Fruit fly (Drosophila melanogaster) whole organism, embryonic: ENCODE data around the gene Lsp1alpha.

Experiments used
- Abd-B ChIP-seq: fragments of 200-800 bp; sonication (Bioruptor generic); optimal IDR thresholded peaks from 2 replicates; lab custom pipeline; 2018; ENCODE audit warnings: missing biosample characterization, mild to moderate bottlenecking, missing genetic modification characterization, moderate library complexity
- CG10147 ChIP-seq: fragments of 200-800 bp; sonication (Bioruptor generic); optimal IDR thresholded peaks from 2 replicates; lab custom pipeline; 2019; ENCODE audit warnings: missing biosample characterization, mild to moderate bottlenecking, missing genetic modification characterization, moderate library complexity
- CG10267 ChIP-seq: fragments of 200-800 bp; sonication (Bioruptor generic); optimal IDR thresholded peaks from 2 replicates; lab custom pipeline; 2018; ENCODE audit warnings: missing biosample characterization, mild to moderate bottlenecking, missing genetic modification characterization, moderate library complexity
- CG11398 ChIP-seq: fragments of 200-800 bp; sonication (Bioruptor generic); optimal IDR thresholded peaks from 2 replicates; lab custom pipeline; 2016; ENCODE audit warnings: missing biosample characterization, missing genetic modification characterization
- CG1529 ChIP-seq: fragments of 200-800 bp; sonication (Bioruptor generic); optimal IDR thresholded peaks from 3 replicates; lab custom pipeline; 2018; ENCODE audit warnings: missing biosample characterization, missing genetic modification characterization
- CG16779 ChIP-seq: fragments of 200-800 bp; sonication (Bioruptor generic); IDR thresholded peaks from 2 replicates; pipeline ENCODE4 v1.3.6; 2022; ENCODE audit warnings: missing biosample characterization, missing genetic modification characterization
- CG18011 ChIP-seq: fragments of 200-800 bp; sonication (Bioruptor generic); optimal IDR thresholded peaks from 2 replicates; lab custom pipeline; 2017; ENCODE audit warnings: missing biosample characterization, missing genetic modification characterization, mild to moderate bottlenecking, moderate library complexity, missing genotype
- CG18599 ChIP-seq: fragments of 200-800 bp; sonication (Bioruptor generic); optimal IDR thresholded peaks from 3 replicates; lab custom pipeline; 2017; ENCODE audit warnings: missing biosample characterization, missing genetic modification characterization, mild to moderate bottlenecking, moderate library complexity, missing genetic modification reagents
- CG18764 ChIP-seq: fragments of 200-800 bp; sonication (Bioruptor generic); optimal IDR thresholded peaks from 3 replicates; lab custom pipeline; 2016; ENCODE audit warnings: missing biosample characterization, missing genetic modification characterization
- CG2202 ChIP-seq: fragments of 200-800 bp; sonication (Bioruptor generic); optimal IDR thresholded peaks from 2 replicates; lab custom pipeline; 2018; ENCODE audit warnings: missing biosample characterization, mild to moderate bottlenecking, missing genetic modification characterization
- CG31224 ChIP-seq: fragments of 200-800 bp; sonication (Bioruptor generic); IDR thresholded peaks from 2 replicates; pipeline ENCODE4 v1.3.6; 2022; ENCODE audit warnings: missing biosample characterization, missing genetic modification characterization
- CG3163 ChIP-seq: fragments of 200-800 bp; sonication (Bioruptor generic); optimal IDR thresholded peaks from 3 replicates; lab custom pipeline; 2016; ENCODE audit warnings: missing biosample characterization, missing genetic modification characterization
- CG4424 ChIP-seq: fragments of 200-800 bp; sonication (Bioruptor generic); optimal IDR thresholded peaks from 3 replicates; lab custom pipeline; 2016; ENCODE audit warnings: missing biosample characterization, missing genetic modification characterization
- CG6272 ChIP-seq: fragments of 200-800 bp; sonication (Bioruptor generic); IDR thresholded peaks from 2 replicates; pipeline ENCODE4 v1.3.6; 2022; ENCODE audit warnings: missing biosample characterization, missing genetic modification characterization
- CG6765 ChIP-seq: fragments of 200-800 bp; sonication (Bioruptor generic); optimal IDR thresholded peaks from 3 replicates; lab custom pipeline; 2017; ENCODE audit warnings: missing biosample characterization, mild to moderate bottlenecking, missing genetic modification characterization
- CG6854 ChIP-seq: fragments of 200-800 bp; sonication (Bioruptor generic); optimal IDR thresholded peaks from 3 replicates; lab custom pipeline; 2017; ENCODE audit warnings: missing biosample characterization, mild to moderate bottlenecking, missing genetic modification characterization
- CG7745 ChIP-seq: fragments of 200-800 bp; sonication (Bioruptor generic); optimal IDR thresholded peaks from 2 replicates; lab custom pipeline; 2018; ENCODE audit warnings: missing biosample characterization, mild to moderate bottlenecking, missing genetic modification characterization, moderate library complexity
- CG7963 ChIP-seq: fragments of 200-800 bp; sonication (Bioruptor generic); IDR thresholded peaks from 3 replicates; pipeline ENCODE4 v1.3.6; 2022; ENCODE audit warnings: missing biosample characterization, missing genetic modification characterization; ENCODE audit not compliant: partially characterized antibody
- CG8281 ChIP-seq: fragments of 200-800 bp; sonication (Bioruptor generic); optimal IDR thresholded peaks from 2 replicates; lab custom pipeline; 2018; ENCODE audit warnings: missing biosample characterization, mild to moderate bottlenecking, missing genetic modification characterization, moderate library complexity
- CG8924 ChIP-seq: fragments of 200-800 bp; optimal IDR thresholded peaks from 3 replicates; lab custom pipeline; 2019; ENCODE audit warnings: missing biosample characterization, mild to moderate bottlenecking, missing genetic modification characterization, moderate library complexity
- CG9876 ChIP-seq: fragments of 200-800 bp; sonication (Bioruptor generic); optimal IDR thresholded peaks from 2 replicates; lab custom pipeline; 2016; ENCODE audit warnings: missing biosample characterization, missing genetic modification characterization
- CrebB ChIP-seq: fragments of 200-800 bp; sonication (Bioruptor generic); optimal IDR thresholded peaks from 3 replicates; lab custom pipeline; 2018; ENCODE audit warnings: missing biosample characterization, mild to moderate bottlenecking, missing genetic modification characterization
- Dip2 ChIP-seq: fragments of 200-800 bp; sonication (Bioruptor generic); IDR thresholded peaks from 2 replicates; pipeline ENCODE4 v1.3.6; 2022; ENCODE audit warnings: missing biosample characterization, missing genetic modification characterization
- Drgx ChIP-seq: fragments of 200-800 bp; sonication (Bioruptor generic); IDR thresholded peaks from 2 replicates; pipeline ENCODE4 v1.3.6; 2022; ENCODE audit warnings: missing biosample characterization, missing genetic modification characterization
- HHEX ChIP-seq: fragments of 200-800 bp; sonication (Bioruptor generic); optimal IDR thresholded peaks from 3 replicates; lab custom pipeline; 2017; ENCODE audit warnings: missing biosample characterization, mild to moderate bottlenecking, missing genetic modification characterization, missing genetic modification reagents
- Hand ChIP-seq: fragments of 200-800 bp; sonication (Bioruptor generic); optimal IDR thresholded peaks from 2 replicates; lab custom pipeline; 2017; ENCODE audit warnings: mild to moderate bottlenecking, missing biosample characterization, missing genetic modification reagents, missing genetic modification characterization
- HmgZ ChIP-seq: fragments of 200-800 bp; sonication (Bioruptor generic); optimal IDR thresholded peaks from 2 replicates; lab custom pipeline; 2018; ENCODE audit warnings: missing biosample characterization, mild to moderate bottlenecking, missing genetic modification characterization
- Hr3 ChIP-seq: fragments of 200-800 bp; sonication (Bioruptor generic); optimal IDR thresholded peaks from 3 replicates; lab custom pipeline; 2016; ENCODE audit warnings: missing biosample characterization, missing genetic modification characterization
- Mes4 ChIP-seq: fragments of 200-800 bp; sonication (Bioruptor generic); optimal IDR thresholded peaks from 2 replicates; lab custom pipeline; 2016; ENCODE audit warnings: missing biosample characterization, missing genetic modification characterization
- Xrp1 ChIP-seq: fragments of 200-800 bp; sonication (Bioruptor generic); IDR thresholded peaks from 2 replicates; pipeline ENCODE4 v1.3.6; 2022; ENCODE audit warnings: missing biosample characterization, missing genetic modification characterization
- bigmax ChIP-seq: fragments of 200-800 bp; sonication (Bioruptor generic); optimal IDR thresholded peaks from 2 replicates; lab custom pipeline; 2018; ENCODE audit warnings: missing biosample characterization, mild to moderate bottlenecking, missing genetic modification characterization
- crc ChIP-seq: fragments of 200-800 bp; sonication (Bioruptor generic); optimal IDR thresholded peaks from 2 replicates; lab custom pipeline; 2016; ENCODE audit warnings: missing biosample characterization, missing genetic modification characterization
- croc ChIP-seq: fragments of 200-800 bp; sonication (Bioruptor generic); conservative IDR thresholded peaks from 3 replicates; pipeline ENCODE4 v1.3.6; 2022; ENCODE audit warnings: missing biosample characterization, missing genetic modification characterization
- dm ChIP-seq: fragments of 200-800 bp; sonication (Bioruptor generic); optimal IDR thresholded peaks from 3 replicates; lab custom pipeline; 2016; ENCODE audit warnings: missing biosample characterization, missing genetic modification characterization
- dmrt11E ChIP-seq: fragments of 200-800 bp; sonication (Bioruptor generic); optimal IDR thresholded peaks from 3 replicates; lab custom pipeline; 2018; ENCODE audit warnings: missing biosample characterization, mild to moderate bottlenecking, missing genetic modification characterization, moderate library complexity
- esg ChIP-seq: fragments of 200-800 bp; sonication (Bioruptor generic); conservative IDR thresholded peaks from 2 replicates; pipeline ENCODE4 v1.3.6; 2022; ENCODE audit warnings: missing biosample characterization, missing genetic modification characterization
- fd102C ChIP-seq: fragments of 200-800 bp; sonication (Bioruptor generic); optimal IDR thresholded peaks from 2 replicates; lab custom pipeline; 2018; ENCODE audit warnings: missing biosample characterization, mild to moderate bottlenecking, missing genetic modification characterization, moderate library complexity
- fu2 ChIP-seq: fragments of 200-800 bp; sonication (Bioruptor generic); optimal IDR thresholded peaks from 2 replicates; lab custom pipeline; 2016; ENCODE audit warnings: missing biosample characterization, missing genetic modification characterization
- her ChIP-seq: fragments of 200-800 bp; sonication (Bioruptor generic); optimal IDR thresholded peaks from 2 replicates; lab custom pipeline; 2016; ENCODE audit warnings: missing biosample characterization, missing genetic modification characterization
- hkb ChIP-seq, 2 experiments: fragments of 200-800 bp in 1 of 2; fragments of >200 bp in 1 of 2; sonication (Bioruptor generic) in 1 of 2; IDR thresholded peaks in 1 of 2; optimal IDR thresholded peaks in 1 of 2; 2 replicates each; pipeline versions ENCODE4 v1.3.6 to Lab custom; 2017 to 2022; ENCODE audit warnings: missing biosample characterization in 1 of 2, missing genetic modification characterization in 1 of 2
- hth ChIP-seq: fragments of >200 bp; optimal IDR thresholded peaks from 2 replicates; lab custom pipeline; 2017; ENCODE audit warnings: inconsistent platforms
- kay ChIP-seq: fragments of 200-800 bp; sonication (Bioruptor generic); optimal IDR thresholded peaks from 2 replicates; lab custom pipeline; 2016; ENCODE audit warnings: missing biosample characterization, missing genetic modification characterization
- mld ChIP-seq: fragments of 200-800 bp; sonication (Bioruptor generic); IDR thresholded peaks from 3 replicates; pipeline ENCODE4 v1.3.6; 2022; ENCODE audit warnings: missing biosample characterization, missing genetic modification characterization; ENCODE audit not compliant: partially characterized antibody
- nmo ChIP-seq: fragments of 200-800 bp; sonication (Bioruptor generic); optimal IDR thresholded peaks from 2 replicates; lab custom pipeline; 2018; ENCODE audit warnings: missing biosample characterization, mild to moderate bottlenecking, missing genetic modification characterization, moderate library complexity
- pnt ChIP-seq: fragments of 200-800 bp; sonication (Bioruptor generic); optimal IDR thresholded peaks from 3 replicates; lab custom pipeline; 2016; ENCODE audit warnings: missing biosample characterization, missing genetic modification characterization
- ranshi ChIP-seq: fragments of 200-800 bp; sonication (Bioruptor generic); IDR thresholded peaks from 2 replicates; pipeline ENCODE4 v1.3.6; 2022; ENCODE audit warnings: missing biosample characterization, missing genetic modification characterization
- scrt ChIP-seq: fragments of 200-800 bp; sonication (Bioruptor generic); optimal IDR thresholded peaks from 2 replicates; lab custom pipeline; 2018; ENCODE audit warnings: missing biosample characterization, mild to moderate bottlenecking, missing genetic modification characterization, moderate library complexity
- sd ChIP-seq: fragments of 200-800 bp; sonication (Bioruptor generic); optimal IDR thresholded peaks from 3 replicates; lab custom pipeline; 2018; ENCODE audit warnings: missing biosample characterization, mild to moderate bottlenecking, missing genetic modification characterization, moderate library complexity
- slp2 ChIP-seq: fragments of 200-800 bp; sonication (Bioruptor generic); optimal IDR thresholded peaks from 2 replicates; lab custom pipeline; 2016; ENCODE audit warnings: missing biosample characterization, missing genetic modification characterization
- toy ChIP-seq: fragments of 200-800 bp; sonication (Bioruptor generic); IDR thresholded peaks from 2 replicates; pipeline ENCODE4 v1.3.6; 2022; ENCODE audit warnings: missing biosample characterization, missing genetic modification characterization
- usp ChIP-seq: fragments of >200 bp; optimal IDR thresholded peaks from 2 replicates; lab custom pipeline; 2017; ENCODE audit warnings: missing biosample characterization, missing genetic modification characterization

The Lsp1alpha gene

dm6 chrX:12454358-12454757 lies 35.7 kb upstream of the Lsp1alpha start, which contains the start of gene CG15927 (continued):
- TF ChIP-seq Hr3 (GFP tag; lab: Kevin White, UChicago) (peak; percentile 26), CG18011 (GFP tag; lab: Kevin White, UChicago) (no peak), fd102C (GFP tag; lab: Kevin White, UChicago) (no peak), Xrp1 (GFP tag; lab: Robert Waterston, UW) (peak; percentile 71; the same call in 1 of the 2 replicates), scrt (GFP tag; lab: Kevin White, UChicago) (no peak), kay (peak; percentile 27), CG10147 (no peak), dm (no peak), CG8281 (tag; lab: Kevin White, UChicago) (peak; percentile 22), CG31224 (GFP tag; lab: Robert Waterston, UW) (no peak), sd (peak; percentile 18), croc (GFP tag; lab: Robert Waterston, UW) (no peak), CG9876 (no peak), Abd-B (GFP tag; lab: Kevin White, UChicago) (peak; percentile 56), CG18764 (peak; percentile 2), CG1529 (GFP tag; lab: Kevin White, UChicago) (peak; percentile 60), Hand (GFP tag; lab: Kevin White, UChicago) (no peak), pnt (GFP tag; lab: Kevin White, UChicago) (no peak), CG8924 (peak; percentile 38), CrebB (tag; lab: Kevin White, UChicago) (no peak), CG6272 (GFP tag; lab: Robert Waterston, UW) (no peak), CG18599 (GFP tag; lab: Kevin White, UChicago) (peak; percentile 30), CG16779 (GFP tag; lab: Robert Waterston, UW) (no peak), CG6854 (GFP tag; lab: Kevin White, UChicago) (no peak), mld (no peak), CG7745 (tag; lab: Kevin White, UChicago) (no peak), Mes4 (GFP tag; lab: Kevin White, UChicago) (no peak), esg (GFP tag; lab: Robert Waterston, UW) (peak; percentile 54), CG4424 (peak; percentile 54), CG2202 (tag; lab: Kevin White, UChicago) (peak; percentile 48), hth (lab: Kevin White, UChicago) (no peak), Dip2 (GFP tag; lab: Robert Waterston, UW) (no peak), CG3163 (GFP tag; lab: Kevin White, UChicago) (no peak), CG10267 (tag; lab: Kevin White, UChicago) (peak; percentile 34), CG6765 (GFP tag; lab: Kevin White, UChicago) (no peak), crc (GFP tag; lab: Kevin White, UChicago) (no peak), nmo (GFP tag; lab: Kevin White, UChicago) (peak; percentile 82), fu2 (GFP tag; lab: Kevin White, UChicago) (no peak), slp2 (GFP tag; lab: Kevin White, UChicago) (peak; percentile 41), CG11398 (GFP tag; lab: Kevin White, UChicago) (no peak), CG7963 (GFP tag; lab: Robert Waterston, UW) (no peak), hkb (optimal IDR thresholded peaks at IDR 0.05; lab: Kevin White, UChicago) (no peak), hkb (GFP tag; IDR thresholded peaks at IDR 0.05; lab: Robert Waterston, UW) (peak; percentile 69), toy (no peak), HHEX (GFP tag; lab: Kevin White, UChicago) (no peak), dmrt11E (tag; lab: Kevin White, UChicago) (no peak), her (GFP tag; lab: Kevin White, UChicago) (no peak), HmgZ (no peak), ranshi (GFP tag; lab: Robert Waterston, UW) (peak; percentile 69), bigmax (GFP tag; lab: Kevin White, UChicago) (no peak), usp (GFP tag; lab: Kevin White, UChicago) (no peak), Drgx (no peak; the same call in 1 of the 2 replicates)
